Worm (Caenorhabditis elegans): Measurements from ENCODE around the gene tat-1.

Gene tat-1

ce11 chrIII:12453315-12453714 is 31.8 kb upstream of the tat-1 start, which contains the start of gene ani-1 (continued):
- TF ChIP-seq hmg-20 (GFP tag; IDR thresholded peaks at IDR 0.05) (no peak), C06A6.2 (GFP tag; conservative IDR thresholded peaks at IDR 0.05) (peak; percentile 32; the same call in 1 of the 2 replicates), hrde-1 (tag; optimal IDR thresholded peaks at IDR 0.05; ENCODE audit: borderline replicate concordance) (peak; percentile 9), F49E8.2 (tag; optimal IDR thresholded peaks at IDR 0.05; ENCODE audit: insufficient read depth) (peak; percentile 32), attf-6 (GFP tag; IDR thresholded peaks at IDR 0.05) (0 out of 2 replicates have a peak, but pooled peaks have one; percentile 10), lin-26 (GFP tag; IDR thresholded peaks at IDR 0.05) (0 out of 2 replicates have a peak, but pooled peaks have one; percentile 8), tbp1 (GFP tag; optimal IDR thresholded peaks at IDR 0.05) (peak; percentile 57), attf-3 (GFP tag; conservative IDR thresholded peaks at IDR 0.05) (no peak), lin-54 (GFP tag; optimal IDR thresholded peaks at IDR 0.05) (peak; percentile 89), K12H6.12 (tag; optimal IDR thresholded peaks at IDR 0.05) (peak; percentile 14), athp-1 (tag; optimal IDR thresholded peaks at IDR 0.05) (peak; percentile 38), lin-35 (GFP tag; optimal IDR thresholded peaks at IDR 0.05) (peak in 2 of 3 experiments; percentile 30 to 65), nhr-27 (tag; optimal IDR thresholded peaks at IDR 0.05) (no peak), ceh-91 (GFP tag; IDR thresholded peaks at IDR 0.05) (peak; percentile 85), B0019.2 (GFP tag; conservative IDR thresholded peaks at IDR 0.05) (peak; percentile 80), snpc-4 (GFP tag; optimal IDR thresholded peaks at IDR 0.05) (no peak), snpc-4 (tag; optimal IDR thresholded peaks at IDR 0.05) (peak; percentile 29 to 56 (median 40)), die-1 (tag; optimal IDR thresholded peaks at IDR 0.05) (no peak), Y95B8A.8 (GFP tag; IDR thresholded peaks at IDR 0.05) (peak; percentile 73; the same call in 1 of the 2 replicates), ceh-100 (GFP tag; IDR thresholded peaks at IDR 0.05) (peak; percentile 65; the same call in 1 of the 2 replicates), madf-8 (GFP tag; conservative IDR thresholded peaks at IDR 0.05) (peak; percentile 82), madf-6 (GFP tag; IDR thresholded peaks at IDR 0.05) (peak; percentile 93), C17E4.6 (GFP tag; IDR thresholded peaks at IDR 0.05) (peak; percentile 59; the same call in 1 of the 2 replicates), rcor-1 (GFP tag; IDR thresholded peaks at IDR 0.05) (peak; percentile 84), sea-2 (GFP tag; IDR thresholded peaks at IDR 0.05) (no peak), F33H1.4 (GFP tag; IDR thresholded peaks at IDR 0.05) (peak; percentile 94), snpc-1.1 (tag; optimal IDR thresholded peaks at IDR 0.05; ENCODE audit: insufficient read depth) (peak; percentile 56), dpff-1 (tag; optimal IDR thresholded peaks at IDR 0.05) (no peak), sdz-38 (tag; optimal IDR thresholded peaks at IDR 0.05) (no peak), xnd-1 (tag; optimal IDR thresholded peaks at IDR 0.05) (peak; percentile 72), pha-4 (tag; optimal IDR thresholded peaks at IDR 0.05) (no peak)

ce11 chrIII:12445991-12446502 is 24.5 kb upstream of the tat-1 start, which contains the start of gene Y49E10.18:
TSS of gene Y49E10.18 (minus strand) at chrIII:12446106.
- TF ChIP-seq T07F8.4 (tag; optimal IDR thresholded peaks at IDR 0.05) = no peak
- TF ChIP-seq Y53G8AR.9 (GFP tag; conservative IDR thresholded peaks at IDR 0.05) = no peak
- no peak for TF ChIP-seq Y56A3A.18 (GFP tag; IDR thresholded peaks at IDR 0.05)
- TF ChIP-seq tbx-9 (tag; optimal IDR thresholded peaks at IDR 0.05; ENCODE audit: borderline replicate concordance) = no peak
- TF ChIP-seq Y95B8A.8 (GFP tag; IDR thresholded peaks at IDR 0.05) = no peak
- peak; percentile 36 for TF ChIP-seq nhr-80 (tag; optimal IDR thresholded peaks at IDR 0.05)
- no peak for TF ChIP-seq ztf-6 (GFP tag; IDR thresholded peaks at IDR 0.05)

Measured in whole organism, young adult.